Fruit fly (Drosophila melanogaster) S2 (cell line): ENCODE measurements around the gene Muc68Ca.

Experiments
- CG8478 ChIP-seq: fragments of >200 bp; optimal IDR thresholded peaks from 2 replicates; lab custom pipeline; 2018
- CTCF ChIP-seq, 2 experiments: fragments of >200 bp; optimal IDR thresholded peaks; 2 replicates each; lab custom pipeline; 2018

- TF ChIP-seq CG8478 (lab: Kevin White, UChicago) = no peak
- no peak for TF ChIP-seq CTCF (optimal IDR thresholded peaks at IDR 0.05; lab: Kevin White, UChicago)
These were observed 28.1 kb downstream of the Muc68Ca start for dm6 chr3L:11591803-11592202.
